Worm (Caenorhabditis elegans): Measurements from ENCODE around the gene trxr-2.

The trxr-2 gene

ce11 chrIII:8913469-8913868 lies at the start of gene trxr-2:
trxr-2 (plus strand) TSS chrIII:8913769.
- TF ChIP-seq unc-62 (GFP tag; optimal IDR thresholded peaks at IDR 0.05): no peak

ce11 chrIII:8865294-8865766 lies 48.2 kb upstream of the trxr-2 start:
- no peak for TF ChIP-seq unc-62 (GFP tag; optimal IDR thresholded peaks at IDR 0.05)

- TF ChIP-seq unc-62 (GFP tag; optimal IDR thresholded peaks at IDR 0.05): no peak
These were observed 47.5 kb upstream of the trxr-2 start for ce11 chrIII:8866038-8866437.

ce11 chrIII:8866983-8867842 lies 46.4 kb upstream of the trxr-2 start:
- no peak for TF ChIP-seq unc-62 (GFP tag; optimal IDR thresholded peaks at IDR 0.05)

ce11 chrIII:8867922-8868655 lies 45.5 kb upstream of the trxr-2 start:
- no peak for TF ChIP-seq unc-62 (GFP tag; optimal IDR thresholded peaks at IDR 0.05)

- no peak for TF ChIP-seq unc-62 (GFP tag; optimal IDR thresholded peaks at IDR 0.05)
These were observed 43.9 kb upstream of the trxr-2 start for ce11 chrIII:8869663-8870062.

ce11 chrIII:8873045-8873457 lies 40.5 kb upstream of the trxr-2 start:
- TF ChIP-seq unc-62 (GFP tag; optimal IDR thresholded peaks at IDR 0.05): no peak

ce11 chrIII:8873990-8874668 lies 39.4 kb upstream of the trxr-2 start:
- no peak for TF ChIP-seq unc-62 (GFP tag; optimal IDR thresholded peaks at IDR 0.05)

- no peak for TF ChIP-seq unc-62 (GFP tag; optimal IDR thresholded peaks at IDR 0.05)
These were observed 36.6 kb upstream of the trxr-2 start, which contains the start of gene K01F9.2 for ce11 chrIII:8877002-8877401. K01F9.2 (minus strand) TSS chrIII:8877128.

ce11 chrIII:8878960-8879359 lies 34.6 kb upstream of the trxr-2 start:
- TF ChIP-seq unc-62 (GFP tag; optimal IDR thresholded peaks at IDR 0.05): no peak

- no peak for TF ChIP-seq unc-62 (GFP tag; optimal IDR thresholded peaks at IDR 0.05)
These were observed 31.2 kb upstream of the trxr-2 start for ce11 chrIII:8882333-8882732.

- TF ChIP-seq unc-62 (GFP tag; optimal IDR thresholded peaks at IDR 0.05): no peak
These were observed 28.4 kb upstream of the trxr-2 start, which contains the start of gene svop-1 for ce11 chrIII:8885150-8885549. svop-1 (minus strand) TSS chrIII:8885488.

ce11 chrIII:8886309-8886708 lies 27.3 kb upstream of the trxr-2 start:
- TF ChIP-seq unc-62 (GFP tag; optimal IDR thresholded peaks at IDR 0.05): no peak

- TF ChIP-seq unc-62 (GFP tag; optimal IDR thresholded peaks at IDR 0.05): no peak
These were observed 26.3 kb upstream of the trxr-2 start, which contains the start of gene famh-136 for ce11 chrIII:8887184-8887801. famh-136 (plus strand) TSS chrIII:8887751.

ce11 chrIII:8888956-8889355 lies 24.6 kb upstream of the trxr-2 start, which contains the start of gene ZK637.14:
ZK637.14 (minus strand) TSS chrIII:8889156.
- no peak for TF ChIP-seq unc-62 (GFP tag; optimal IDR thresholded peaks at IDR 0.05)

Data from whole organism, dauer.